Fruit fly (Drosophila melanogaster): ENCODE measurements around the gene CG42366.

DNA sequence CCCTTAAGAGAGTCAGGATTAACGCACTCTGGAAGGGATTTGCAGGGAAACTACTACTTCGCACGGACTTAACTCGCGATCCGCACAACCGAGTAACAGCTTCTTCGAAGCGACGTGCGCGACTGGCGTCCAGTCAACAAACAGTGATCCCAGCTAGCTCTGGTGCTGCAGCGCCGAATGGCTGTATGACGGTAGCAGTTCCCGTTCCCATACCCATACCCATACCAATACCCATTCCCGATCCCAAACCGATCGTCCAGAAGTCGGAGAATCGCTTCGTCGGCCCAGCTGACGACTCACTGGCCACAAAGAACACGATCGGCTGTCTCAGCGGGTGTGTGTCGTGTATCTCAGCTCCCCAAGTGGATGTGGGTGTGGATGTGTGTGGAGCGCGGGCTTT is 22.3 kb downstream of the CG42366 start, which contains the start of gene CG5853:
- TF ChIP-seq CG14655 (GFP tag; optimal IDR thresholded peaks at IDR 0.05) (no peak), CG4496 (GFP tag; IDR thresholded peaks at IDR 0.05) (peak; percentile 69; the same call in 2 of the 3 replicates), CG8159 (tag; optimal IDR thresholded peaks at IDR 0.05) (no peak), CG34367 (tag; optimal IDR thresholded peaks at IDR 0.05) (no peak), Pif1A (GFP tag; optimal IDR thresholded peaks at IDR 0.05) (peak; percentile 51), CG8301 (tag; optimal IDR thresholded peaks at IDR 0.05) (no peak), CG15710 (tag; optimal IDR thresholded peaks at IDR 0.05) (no peak), Ets98B (GFP tag; IDR thresholded peaks at IDR 0.05) (peak; percentile 67), D1 (tag; optimal IDR thresholded peaks at IDR 0.05) (no peak), CG17806 (tag; optimal IDR thresholded peaks at IDR 0.05) (no peak)

All from whole organism, pupa.